Worm (Caenorhabditis elegans) whole organism, L1 larva: ENCODE measurements around the gene T24B8.3.
A peak's percentile ranks its signal among the peaks of the same experiment; 100 is the strongest.

Experiments
- C04F5.9 ChIP-seq: sonication (generic microtip); optimal IDR thresholded peaks from 2 replicates; lab custom pipeline; 2016; ENCODE audit warnings: missing genetic modification characterization, missing compliant biosample characterization
- C16A3.4 ChIP-seq: fragments of 150-350 bp; optimal IDR thresholded peaks from 2 replicates; lab custom pipeline; 2014; ENCODE audit warnings: missing biosample characterization, missing genetic modification characterization
- C34B4.2 ChIP-seq: sonication (generic microtip); optimal IDR thresholded peaks from 2 replicates; lab custom pipeline; 2017; ENCODE audit warnings: mild to moderate bottlenecking, missing genetic modification characterization, missing compliant biosample characterization
- Y116A8C.19 ChIP-seq: sonication (generic microtip); optimal IDR thresholded peaks from 2 replicates; lab custom pipeline; 2016; ENCODE audit warnings: missing compliant biosample characterization, missing genetic modification characterization, borderline replicate concordance
- alr-1 ChIP-seq: fragments of 200-800 bp; sonication (Bioruptor generic); optimal IDR thresholded peaks from 2 replicates; lab custom pipeline; 2018; ENCODE audit warnings: borderline replicate concordance, mild to moderate bottlenecking, missing genetic modification characterization, missing compliant biosample characterization
- ama-1 ChIP-seq: fragments of 150-350 bp; optimal IDR thresholded peaks from 2 replicates; lab custom pipeline; 2014
- blmp-1 ChIP-seq: fragments of 150-350 bp; optimal IDR thresholded peaks from 2 replicates; lab custom pipeline; 2014; ENCODE audit warnings: missing biosample characterization, missing genetic modification characterization
- ceh-63 ChIP-seq: fragments of 200-800 bp; sonication (Bioruptor generic); optimal IDR thresholded peaks from 2 replicates; lab custom pipeline; 2018; ENCODE audit warnings: mild to moderate bottlenecking, missing genetic modification characterization, missing compliant biosample characterization
- ceh-82 ChIP-seq, 3 experiments: fragments of 150-350 bp in 1 of 3; sonication (generic microtip) in 2 of 3; optimal IDR thresholded peaks; 2 replicates each; lab custom pipeline; 2014 to 2017; ENCODE audit warnings: missing biosample characterization in 3 of 3, missing genetic modification characterization in 3 of 3
- ceh-88 ChIP-seq: fragments of 200-800 bp; sonication (Bioruptor generic); IDR thresholded peaks from 2 replicates; pipeline ENCODE4 v1.3.6; 2022; ENCODE audit warnings: missing genetic modification characterization, missing compliant biosample characterization
- ces-1 ChIP-seq: fragments of 150-350 bp; optimal IDR thresholded peaks from 2 replicates; lab custom pipeline; 2014; ENCODE audit warnings: missing biosample characterization, missing genetic modification reagents, missing genetic modification characterization
- egl-13 ChIP-seq: sonication (generic microtip); optimal IDR thresholded peaks from 2 replicates; lab custom pipeline; 2016; ENCODE audit warnings: missing genotype, missing genetic modification reagents, missing genetic modification characterization, missing compliant biosample characterization
- elt-3 ChIP-seq, 6 experiments: fragments of 150-350 bp in 1 of 6; sonication (generic microtip); optimal IDR thresholded peaks; 2 replicates each; lab custom pipeline; 2017 to 2018; ENCODE audit warnings: missing biosample characterization in 6 of 6, missing genetic modification characterization in 6 of 6, inconsistent platforms in 1 of 6
- fkh-4 ChIP-seq: sonication (generic microtip); optimal IDR thresholded peaks from 2 replicates; lab custom pipeline; 2016; ENCODE audit warnings: missing compliant biosample characterization, missing genetic modification characterization, borderline replicate concordance
- fkh-8 ChIP-seq: sonication (generic microtip); optimal IDR thresholded peaks from 2 replicates; lab custom pipeline; 2016; ENCODE audit warnings: mild to moderate bottlenecking, missing genetic modification characterization, missing compliant biosample characterization
- grh-1 ChIP-seq: fragments of 200-800 bp; sonication (Bioruptor generic); IDR thresholded peaks from 2 replicates; pipeline ENCODE4 v1.3.6; 2022; ENCODE audit warnings: missing genetic modification reagents, missing genetic modification characterization, missing compliant biosample characterization
- hlh-4 ChIP-seq: sonication (generic microtip); optimal IDR thresholded peaks from 2 replicates; lab custom pipeline; 2016; ENCODE audit warnings: mild to moderate bottlenecking, missing genetic modification characterization, missing compliant biosample characterization
- irx-1 ChIP-seq: sonication (generic microtip); optimal IDR thresholded peaks from 2 replicates; lab custom pipeline; 2016; ENCODE audit warnings: missing genetic modification characterization, missing compliant biosample characterization
- jun-1 ChIP-seq: fragments of 150-350 bp; optimal IDR thresholded peaks from 2 replicates; lab custom pipeline; 2014; ENCODE audit warnings: missing biosample characterization, missing genetic modification reagents, missing genetic modification characterization
- lin-13 ChIP-seq: fragments of 150-350 bp; optimal IDR thresholded peaks from 2 replicates; lab custom pipeline; 2014; ENCODE audit warnings: missing biosample characterization, missing genetic modification reagents, missing genetic modification characterization
- lin-14 ChIP-seq: fragments of 200-800 bp; sonication (Bioruptor generic); optimal IDR thresholded peaks from 2 replicates; lab custom pipeline; 2018; ENCODE audit warnings: mild to moderate bottlenecking, missing genetic modification characterization, moderate library complexity, missing compliant biosample characterization
- lin-15B ChIP-seq: fragments of 150-350 bp; sonication (generic microtip); optimal IDR thresholded peaks from 3 replicates; lab custom pipeline; 2014; ENCODE audit warnings: missing biosample characterization, missing genetic modification characterization
- lin-35 ChIP-seq, 2 experiments: fragments of 150-350 bp; optimal IDR thresholded peaks; 2 replicates each; lab custom pipeline; 2014; ENCODE audit warnings: missing biosample characterization in 2 of 2, missing genetic modification characterization in 2 of 2, missing genetic modification reagents in 2 of 2
- lin-39 ChIP-seq: fragments of 150-350 bp; optimal IDR thresholded peaks from 2 replicates; lab custom pipeline; 2014; ENCODE audit warnings: missing biosample characterization, missing genetic modification reagents, missing genetic modification characterization
- lir-3 ChIP-seq: sonication (generic microtip); optimal IDR thresholded peaks from 2 replicates; lab custom pipeline; 2016; ENCODE audit warnings: mild to moderate bottlenecking, missing genetic modification characterization, moderate library complexity, missing compliant biosample characterization; ENCODE audit not compliant: poor library complexity
- mab-9 ChIP-seq: fragments of 200-800 bp; sonication (Bioruptor generic); IDR thresholded peaks from 2 replicates; pipeline ENCODE4 v1.3.6; 2022; ENCODE audit warnings: missing genetic modification reagents, missing genetic modification characterization, missing compliant biosample characterization
- mef-2 ChIP-seq: fragments of 150-350 bp; optimal IDR thresholded peaks from 2 replicates; lab custom pipeline; 2014; ENCODE audit warnings: missing biosample characterization, missing genetic modification characterization
- nhr-11 ChIP-seq: fragments of 150-350 bp; optimal IDR thresholded peaks from 2 replicates; lab custom pipeline; 2014; ENCODE audit warnings: missing biosample characterization, missing genetic modification characterization
- nhr-12 ChIP-seq: sonication (generic microtip); optimal IDR thresholded peaks from 2 replicates; lab custom pipeline; 2017; ENCODE audit warnings: missing biosample characterization, missing genetic modification characterization
- nhr-20 ChIP-seq: sonication (generic microtip); optimal IDR thresholded peaks from 2 replicates; lab custom pipeline; 2016; ENCODE audit warnings: mild to moderate bottlenecking, missing genetic modification characterization, missing compliant biosample characterization
- nhr-237 ChIP-seq: fragments of 150-350 bp; optimal IDR thresholded peaks from 2 replicates; lab custom pipeline; 2014; ENCODE audit warnings: missing biosample characterization, missing genetic modification characterization
- nhr-71 ChIP-seq: sonication (generic microtip); optimal IDR thresholded peaks from 2 replicates; lab custom pipeline; 2016; ENCODE audit warnings: mild to moderate bottlenecking, missing genetic modification characterization, moderate library complexity, missing compliant biosample characterization
- nhr-76 ChIP-seq: sonication (generic microtip); optimal IDR thresholded peaks from 2 replicates; lab custom pipeline; 2017; ENCODE audit warnings: missing biosample characterization, missing genetic modification characterization
- nhr-77 ChIP-seq: fragments of 150-350 bp; optimal IDR thresholded peaks from 2 replicates; lab custom pipeline; 2014; ENCODE audit warnings: missing biosample characterization, missing genetic modification characterization
- nhr-84 ChIP-seq: sonication (generic microtip); optimal IDR thresholded peaks from 2 replicates; lab custom pipeline; 2017; ENCODE audit warnings: missing biosample characterization, missing genetic modification characterization
- nhr-85 ChIP-seq: sonication (generic microtip); peaks from one replicate; lab custom pipeline; 2016; ENCODE audit warnings: missing genetic modification characterization, inconsistent platforms, missing compliant biosample characterization
- pax-3 ChIP-seq: fragments of 200-800 bp; sonication (Bioruptor generic); optimal IDR thresholded peaks from 2 replicates; lab custom pipeline; 2018; ENCODE audit warnings: mild to moderate bottlenecking, missing genetic modification characterization, moderate library complexity, missing compliant biosample characterization
- pqm-1 ChIP-seq: sonication (generic microtip); optimal IDR thresholded peaks from 3 replicates; lab custom pipeline; 2017; ENCODE audit warnings: missing biosample characterization, missing genetic modification characterization
- skn-1 ChIP-seq: fragments of 150-350 bp; optimal IDR thresholded peaks from 2 replicates; lab custom pipeline; 2014; ENCODE audit warnings: missing biosample characterization, missing genetic modification characterization
- snpc-4 ChIP-seq: fragments of 150-350 bp; optimal IDR thresholded peaks from 2 replicates; lab custom pipeline; 2014; ENCODE audit warnings: missing biosample characterization, missing genetic modification characterization
- sox-4 ChIP-seq: sonication (generic microtip); optimal IDR thresholded peaks from 2 replicates; lab custom pipeline; 2016; ENCODE audit warnings: missing genetic modification characterization, missing compliant biosample characterization
- sup-37 ChIP-seq: fragments of 200-800 bp; sonication (Bioruptor generic); optimal IDR thresholded peaks from 2 replicates; lab custom pipeline; 2018; ENCODE audit warnings: mild to moderate bottlenecking, missing genetic modification characterization, missing compliant biosample characterization
- tbx-2 ChIP-seq: sonication (generic microtip); optimal IDR thresholded peaks from 2 replicates; lab custom pipeline; 2016; ENCODE audit warnings: missing genetic modification characterization, missing compliant biosample characterization
- unc-130 ChIP-seq: fragments of 150-350 bp; optimal IDR thresholded peaks from 2 replicates; lab custom pipeline; 2017; ENCODE audit warnings: missing biosample characterization, missing genetic modification characterization, inconsistent platforms
- unc-62 ChIP-seq: fragments of 150-350 bp; optimal IDR thresholded peaks from 2 replicates; lab custom pipeline; 2014; ENCODE audit warnings: missing biosample characterization, missing genetic modification reagents, missing genetic modification characterization
- unc-86 ChIP-seq: sonication (generic microtip); optimal IDR thresholded peaks from 2 replicates; lab custom pipeline; 2016; ENCODE audit warnings: missing genetic modification characterization, missing compliant biosample characterization
- unc-98 ChIP-seq: fragments of 200-800 bp; sonication (Bioruptor generic); IDR thresholded peaks from 2 replicates; pipeline ENCODE4 v1.3.6; 2022; ENCODE audit warnings: missing genetic modification characterization, missing compliant biosample characterization
- vab-15 ChIP-seq: sonication (generic microtip); optimal IDR thresholded peaks from 2 replicates; lab custom pipeline; 2017; ENCODE audit warnings: missing genotype, mild to moderate bottlenecking, missing genetic modification characterization, missing compliant biosample characterization
- zip-4 ChIP-seq: fragments of 200-800 bp; sonication (Bioruptor generic); optimal IDR thresholded peaks from 2 replicates; lab custom pipeline; 2018; ENCODE audit warnings: mild to moderate bottlenecking, missing genetic modification characterization, moderate library complexity, missing compliant biosample characterization
- ztf-11 ChIP-seq, 2 experiments: sonication (generic microtip); optimal IDR thresholded peaks; 2 replicates each; lab custom pipeline; 2016 to 2017; ENCODE audit warnings: missing genetic modification characterization in 2 of 2, missing biosample characterization in 1 of 2, missing compliant biosample characterization in 1 of 2

The T24B8.3 gene

DNA sequence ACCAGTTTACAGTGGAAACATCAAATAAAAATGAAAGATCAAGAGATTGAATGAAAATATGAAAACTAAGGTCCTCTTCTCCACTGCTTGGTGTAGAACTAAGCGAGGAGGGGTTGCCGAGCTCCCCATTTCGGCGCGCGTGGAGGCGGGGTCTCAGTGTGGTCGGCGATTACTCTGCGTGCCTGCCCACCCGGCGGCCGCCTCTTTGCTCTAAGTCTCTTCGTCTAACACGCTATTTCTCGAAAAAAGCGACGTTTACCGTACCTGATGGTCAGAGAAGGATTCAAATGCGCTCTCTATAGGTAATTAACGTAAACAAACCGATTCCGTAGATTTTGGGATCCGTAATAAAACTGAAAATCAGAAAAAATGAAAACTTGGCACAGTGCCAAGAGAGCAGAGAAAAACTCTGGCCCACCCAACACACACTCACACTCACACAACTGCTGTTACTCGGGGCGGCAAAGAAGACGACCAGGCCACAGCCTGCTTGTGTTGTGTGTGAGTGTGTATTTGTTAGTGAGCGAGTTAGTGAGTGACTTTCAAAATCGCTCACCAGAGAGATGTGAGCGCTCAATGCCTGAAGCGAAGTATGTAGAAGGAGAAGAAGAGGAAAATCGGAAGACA lies 733 bp upstream of the T24B8.3 start (continued):
- peak; percentile 74 for TF ChIP-seq fkh-8
- no peak for TF ChIP-seq C34B4.2 (tag; lab: Kevin White, UChicago)
- TF ChIP-seq lin-35 (GFP tag; optimal IDR thresholded peaks at IDR 0.05; lab: Kevin White, UChicago), result peak; percentile 66 to 67
- TF ChIP-seq egl-13 (tag; lab: Kevin White, UChicago), result peak; percentile 28
- TF ChIP-seq ces-1 (GFP tag; lab: Kevin White, UChicago), result no peak
- peak; percentile 63 for TF ChIP-seq nhr-237 (tag; lab: Kevin White, UChicago)
- peak; percentile 47 for TF ChIP-seq lin-15B (tag; lab: Kevin White, UChicago)
- TF ChIP-seq nhr-84, result no peak
- no peak for TF ChIP-seq ztf-11 (tag; optimal IDR thresholded peaks at IDR 0.05; lab: Kevin White, UChicago)
- peak; percentile 90 for TF ChIP-seq lin-14 (GFP tag; lab: Kevin White, UChicago)
- no peak for TF ChIP-seq ama-1 (lab: Kevin White, UChicago)
- TF ChIP-seq unc-130, result peak; percentile 26
- no peak for TF ChIP-seq C04F5.9 (tag; lab: Kevin White, UChicago)
- TF ChIP-seq mef-2, result no peak
- peak; percentile 72 for TF ChIP-seq nhr-20 (tag; lab: Kevin White, UChicago)
- peak; percentile 75 for TF ChIP-seq nhr-77 (tag; lab: Kevin White, UChicago)
- TF ChIP-seq nhr-71 (tag; lab: Kevin White, UChicago), result peak; percentile 89
- no peak for TF ChIP-seq ceh-88
- peak; percentile 66 for TF ChIP-seq lin-13 (GFP tag; lab: Kevin White, UChicago)
- TF ChIP-seq blmp-1 (tag; lab: Kevin White, UChicago), result no peak
- TF ChIP-seq lin-39 (tag; lab: Kevin White, UChicago), result no peak
- no peak for TF ChIP-seq hlh-4 (tag; lab: Kevin White, UChicago)
- peak; percentile 15 to 73 (median 62) for TF ChIP-seq ceh-82 (tag; optimal IDR thresholded peaks at IDR 0.05; lab: Kevin White, UChicago)
- TF ChIP-seq sox-4 (tag; lab: Kevin White, UChicago), result no peak
- TF ChIP-seq zip-4 (GFP tag; lab: Kevin White, UChicago), result no peak
- peak; percentile 73 for TF ChIP-seq skn-1
- peak; percentile 45 for TF ChIP-seq sup-37
- TF ChIP-seq nhr-12 (tag; lab: Kevin White, UChicago), result no peak
- TF ChIP-seq fkh-4, result no peak
- no peak for TF ChIP-seq vab-15 (tag; lab: Kevin White, UChicago)
- TF ChIP-seq alr-1, result no peak
- TF ChIP-seq elt-3 (tag; optimal IDR thresholded peaks at IDR 0.05; lab: Kevin White, UChicago), result no peak
- TF ChIP-seq jun-1 (tag; lab: Kevin White, UChicago), result peak; percentile 47
- no peak for TF ChIP-seq nhr-11 (tag; lab: Kevin White, UChicago)
- peak; percentile 74 for TF ChIP-seq tbx-2 (tag; lab: Kevin White, UChicago)
- no peak for TF ChIP-seq nhr-76 (tag; lab: Kevin White, UChicago)
- no peak for TF ChIP-seq unc-62 (GFP tag; lab: Kevin White, UChicago)

DNA sequence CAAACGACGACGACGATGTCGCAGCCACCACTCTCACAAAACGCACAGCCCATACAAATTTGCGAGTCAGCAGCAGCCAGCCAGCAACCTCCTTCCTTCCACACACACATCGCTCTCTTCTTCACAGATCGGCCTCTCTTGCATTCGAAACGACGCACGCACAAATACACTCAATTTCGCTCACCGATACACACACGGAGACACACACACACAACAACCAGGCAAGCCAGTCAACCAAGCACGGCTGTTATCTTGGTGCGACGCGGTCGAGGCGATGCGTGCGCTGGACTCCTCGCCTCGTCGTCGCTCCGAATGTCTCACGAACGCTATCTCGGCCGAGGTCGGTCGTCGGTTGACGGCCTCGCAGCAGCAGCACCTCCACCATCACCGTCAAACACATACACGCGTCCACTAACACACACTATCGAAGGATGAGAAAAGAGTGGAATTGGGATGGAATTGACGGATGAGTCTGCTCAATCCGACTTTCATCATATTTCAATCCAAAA lies 551 bp downstream of the T24B8.3 start:
- TF ChIP-seq sup-37 (no peak), nhr-84 (no peak), C16A3.4 (peak; percentile 94), mab-9 (GFP tag; lab: Robert Waterston, UW) (no peak; the same call in 1 of the 2 replicates), nhr-77 (tag; lab: Kevin White, UChicago) (peak; percentile 90), lin-35 (GFP tag; optimal IDR thresholded peaks at IDR 0.05; lab: Kevin White, UChicago) (peak; percentile 73 to 86), elt-3 (tag; optimal IDR thresholded peaks at IDR 0.05; lab: Kevin White, UChicago) (peak in 5 of 6 experiments; percentile 39 to 83 (median 59)), grh-1 (GFP tag; lab: Robert Waterston, UW) (no peak), nhr-85 (tag; lab: Kevin White, UChicago) (peak; percentile 85), lin-15B (tag; lab: Kevin White, UChicago) (peak; percentile 68), egl-13 (tag; lab: Kevin White, UChicago) (peak; percentile 62), nhr-76 (tag; lab: Kevin White, UChicago) (peak; percentile 91), ceh-63 (GFP tag; lab: Kevin White, UChicago) (no peak), Y116A8C.19 (tag; lab: Kevin White, UChicago) (no peak), unc-86 (peak; percentile 59), ces-1 (GFP tag; lab: Kevin White, UChicago) (no peak), lir-3 (tag; lab: Kevin White, UChicago) (peak; percentile 57), pqm-1 (tag; lab: Kevin White, UChicago) (no peak), unc-130 (peak; percentile 83), snpc-4 (peak; percentile 58), ama-1 (lab: Kevin White, UChicago) (no peak), irx-1 (tag; lab: Kevin White, UChicago) (peak; percentile 31), unc-98 (GFP tag; lab: Robert Waterston, UW) (no peak), pax-3 (tag; lab: Kevin White, UChicago) (peak; percentile 23), ztf-11 (tag; optimal IDR thresholded peaks at IDR 0.05; lab: Kevin White, UChicago) (peak in 1 of 2 experiments; percentile 83), nhr-237 (tag; lab: Kevin White, UChicago) (peak; percentile 64)
